Fruit fly (Drosophila melanogaster) whole organism, embryonic: ENCODE results near the gene spn-F.
A peak's percentile ranks its signal among the peaks of the same experiment; 100 is the strongest.

Experiments used
- Antp ChIP-seq: fragments of 200-800 bp; sonication (Bioruptor generic); optimal IDR thresholded peaks from 3 replicates; lab custom pipeline; 2016; ENCODE audit warnings: missing biosample characterization, missing genetic modification characterization
- Awh ChIP-seq: fragments of 200-800 bp; sonication (Bioruptor generic); IDR thresholded peaks from 2 replicates; pipeline ENCODE4, ENCODE4 v1.3.6; 2022; ENCODE audit warnings: missing biosample characterization, missing genetic modification characterization
- BEAF-32 ChIP-seq: fragments of 200-800 bp; sonication (Bioruptor generic); optimal IDR thresholded peaks from 3 replicates; lab custom pipeline; 2017; ENCODE audit warnings: missing biosample characterization, missing genetic modification characterization, mild to moderate bottlenecking, moderate library complexity, missing genetic modification reagents
- Blimp-1 ChIP-seq: fragments of 200-800 bp; sonication (Bioruptor generic); optimal IDR thresholded peaks from 3 replicates; lab custom pipeline; 2018; ENCODE audit warnings: missing biosample characterization, missing genetic modification characterization, mild to moderate bottlenecking, moderate library complexity, missing genetic modification reagents
- CG12071 ChIP-seq: fragments of 200-800 bp; sonication (Bioruptor generic); optimal IDR thresholded peaks from 3 replicates; lab custom pipeline; 2018; ENCODE audit warnings: missing biosample characterization, mild to moderate bottlenecking, missing genetic modification characterization
- CG1603 ChIP-seq: fragments of 200-800 bp; sonication (Bioruptor generic); optimal IDR thresholded peaks from 2 replicates; lab custom pipeline; 2019; ENCODE audit warnings: missing biosample characterization, mild to moderate bottlenecking, missing genetic modification characterization, moderate library complexity
- CG1647 ChIP-seq: fragments of 200-800 bp; sonication (Bioruptor generic); optimal IDR thresholded peaks from 3 replicates; lab custom pipeline; 2016; ENCODE audit warnings: missing biosample characterization, missing genetic modification characterization
- CG17186 ChIP-seq: fragments of 200-800 bp; sonication (Bioruptor generic); optimal IDR thresholded peaks from 3 replicates; lab custom pipeline; 2017; ENCODE audit warnings: missing biosample characterization, missing genetic modification reagents, missing genetic modification characterization
- CG17361 ChIP-seq: fragments of 200-800 bp; sonication (Bioruptor generic); IDR thresholded peaks from 3 replicates; pipeline ENCODE4 v1.3.6; 2022; ENCODE audit warnings: missing biosample characterization, missing genetic modification characterization
- CG17385 ChIP-seq: fragments of 200-800 bp; sonication (Bioruptor generic); optimal IDR thresholded peaks from 3 replicates; lab custom pipeline; 2018; ENCODE audit warnings: missing biosample characterization, mild to moderate bottlenecking, missing genetic modification characterization
- CG18599 ChIP-seq: fragments of 200-800 bp; sonication (Bioruptor generic); optimal IDR thresholded peaks from 3 replicates; lab custom pipeline; 2017; ENCODE audit warnings: missing biosample characterization, missing genetic modification characterization, mild to moderate bottlenecking, moderate library complexity, missing genetic modification reagents
- CG30431 ChIP-seq: fragments of 200-800 bp; sonication (Bioruptor generic); optimal IDR thresholded peaks from 2 replicates; lab custom pipeline; 2017; ENCODE audit warnings: missing biosample characterization, missing genetic modification characterization
- CG3065 ChIP-seq: fragments of 200-800 bp; sonication (Bioruptor generic); optimal IDR thresholded peaks from 2 replicates; lab custom pipeline; 2016; ENCODE audit warnings: missing biosample characterization, missing genetic modification characterization
- CG4617 ChIP-seq: fragments of 200-800 bp; sonication (Bioruptor generic); optimal IDR thresholded peaks from 3 replicates; lab custom pipeline; 2016; ENCODE audit warnings: missing biosample characterization, missing genetic modification characterization, borderline replicate concordance
- CG4820 ChIP-seq: fragments of 200-800 bp; sonication (Bioruptor generic); optimal IDR thresholded peaks from 3 replicates; lab custom pipeline; 2016; ENCODE audit warnings: missing biosample characterization, missing genetic modification characterization
- CG6254 ChIP-seq: fragments of 200-800 bp; sonication (Bioruptor generic); optimal IDR thresholded peaks from 3 replicates; lab custom pipeline; 2017; ENCODE audit warnings: mild to moderate bottlenecking, missing biosample characterization, missing genetic modification reagents, missing genetic modification characterization
- CG8089 ChIP-seq: fragments of 200-800 bp; sonication (Bioruptor generic); optimal IDR thresholded peaks from 3 replicates; lab custom pipeline; 2016; ENCODE audit warnings: missing biosample characterization, missing genetic modification characterization
- CG9727 ChIP-seq: fragments of 200-800 bp; sonication (Bioruptor generic); optimal IDR thresholded peaks from 3 replicates; lab custom pipeline; 2017; ENCODE audit warnings: missing biosample characterization, mild to moderate bottlenecking, missing genetic modification characterization
- CG9797 ChIP-seq: fragments of 200-800 bp; sonication (Bioruptor generic); optimal IDR thresholded peaks from 3 replicates; lab custom pipeline; 2018; ENCODE audit warnings: missing biosample characterization, mild to moderate bottlenecking, missing genetic modification characterization
- CG9876 ChIP-seq: fragments of 200-800 bp; sonication (Bioruptor generic); optimal IDR thresholded peaks from 2 replicates; lab custom pipeline; 2016; ENCODE audit warnings: missing biosample characterization, missing genetic modification characterization
- H15 ChIP-seq: fragments of 200-800 bp; sonication (Bioruptor generic); IDR thresholded peaks from 3 replicates; pipeline ENCODE4 v1.3.6; 2022; ENCODE audit warnings: missing biosample characterization, missing genetic modification characterization
- Hand ChIP-seq: fragments of 200-800 bp; sonication (Bioruptor generic); optimal IDR thresholded peaks from 2 replicates; lab custom pipeline; 2017; ENCODE audit warnings: mild to moderate bottlenecking, missing biosample characterization, missing genetic modification reagents, missing genetic modification characterization
- NFAT ChIP-seq: fragments of 200-800 bp; sonication (Bioruptor generic); IDR thresholded peaks from 2 replicates; pipeline ENCODE4 v1.3.6; 2022; ENCODE audit warnings: missing biosample characterization, missing genetic modification characterization
- Nf-YC ChIP-seq: fragments of 200-800 bp; optimal IDR thresholded peaks from 3 replicates; lab custom pipeline; 2019; ENCODE audit warnings: missing biosample characterization, mild to moderate bottlenecking, missing genetic modification characterization, moderate library complexity
- PHDP ChIP-seq: fragments of 200-800 bp; sonication (Bioruptor generic); optimal IDR thresholded peaks from 3 replicates; lab custom pipeline; 2018; ENCODE audit warnings: missing biosample characterization, mild to moderate bottlenecking, missing genetic modification characterization, moderate library complexity
- Scr ChIP-seq: fragments of 200-800 bp; sonication (Bioruptor generic); IDR thresholded peaks from 2 replicates; pipeline ENCODE4 v1.3.6; 2022; ENCODE audit warnings: missing biosample characterization, missing genetic modification characterization; ENCODE audit not compliant: partially characterized antibody
- Trl ChIP-seq, 3 experiments: fragments of >200 bp in 2 of 3; fragments of 200-800 bp in 1 of 3; sonication (Bioruptor generic) in 1 of 3; optimal IDR thresholded peaks; 2 replicates in 1 of 3; 3 replicates in 2 of 3; lab custom pipeline; 2016 to 2017; ENCODE audit warnings: missing biosample characterization in 1 of 3, missing genetic modification characterization in 1 of 3
- ara ChIP-seq: fragments of 200-800 bp; sonication (Bioruptor generic); IDR thresholded peaks from 2 replicates; pipeline ENCODE4 v1.3.6; 2022; ENCODE audit warnings: missing biosample characterization, missing genetic modification characterization
- ato ChIP-seq: fragments of 200-800 bp; sonication (Bioruptor generic); IDR thresholded peaks from 2 replicates; pipeline ENCODE4 v1.3.6; 2022; ENCODE audit warnings: missing biosample characterization, missing genetic modification characterization; ENCODE audit not compliant: partially characterized antibody
- btn ChIP-seq: fragments of 200-800 bp; sonication (Bioruptor generic); optimal IDR thresholded peaks from 2 replicates; lab custom pipeline; 2016; ENCODE audit warnings: missing biosample characterization, missing genetic modification characterization
- chm ChIP-seq: fragments of 200-800 bp; sonication (Bioruptor generic); IDR thresholded peaks from 2 replicates; pipeline ENCODE4 v1.3.6; 2022; ENCODE audit warnings: missing biosample characterization, missing genetic modification characterization
- chn ChIP-seq: fragments of 200-800 bp; sonication (Bioruptor generic); optimal IDR thresholded peaks from 2 replicates; lab custom pipeline; 2016; ENCODE audit warnings: missing biosample characterization, missing genetic modification characterization
- dpn ChIP-seq, 2 experiments: fragments of 200-800 bp; sonication (Bioruptor generic); optimal IDR thresholded peaks; 3 replicates each; lab custom pipeline; 2016; ENCODE audit warnings: missing biosample characterization in 2 of 2, missing genetic modification characterization in 2 of 2
- ems ChIP-seq: fragments of 200-800 bp; sonication (Bioruptor generic); optimal IDR thresholded peaks from 3 replicates; lab custom pipeline; 2016; ENCODE audit warnings: missing biosample characterization, missing genetic modification characterization
- gcm2 ChIP-seq: fragments of 200-800 bp; sonication (Bioruptor generic); optimal IDR thresholded peaks from 2 replicates; lab custom pipeline; 2016; ENCODE audit warnings: missing biosample characterization, missing genetic modification characterization
- gro ChIP-seq: fragments of 200-800 bp; sonication (Bioruptor generic); optimal IDR thresholded peaks from 2 replicates; lab custom pipeline; 2016; ENCODE audit warnings: missing biosample characterization, missing genetic modification characterization
- hth ChIP-seq: fragments of >200 bp; optimal IDR thresholded peaks from 2 replicates; lab custom pipeline; 2017; ENCODE audit warnings: inconsistent platforms
- lmd ChIP-seq: fragments of 200-800 bp; sonication (Bioruptor generic); IDR thresholded peaks from 2 replicates; pipeline ENCODE4 v1.3.6; 2022; ENCODE audit warnings: missing biosample characterization, missing genetic modification characterization
- nmo ChIP-seq: fragments of 200-800 bp; sonication (Bioruptor generic); optimal IDR thresholded peaks from 2 replicates; lab custom pipeline; 2018; ENCODE audit warnings: missing biosample characterization, mild to moderate bottlenecking, missing genetic modification characterization, moderate library complexity
- nom ChIP-seq: fragments of 200-800 bp; sonication (Bioruptor generic); optimal IDR thresholded peaks from 2 replicates; lab custom pipeline; 2017; ENCODE audit warnings: missing biosample characterization, missing genetic modification characterization, mild to moderate bottlenecking, moderate library complexity, missing genetic modification reagents
- prd ChIP-seq, 3 experiments: fragments of >200 bp in 2 of 3; fragments of 200-800 bp in 1 of 3; sonication (Bioruptor generic) in 1 of 3; optimal IDR thresholded peaks in 2 of 3; IDR thresholded peaks in 1 of 3; 2 replicates in 2 of 3; 3 replicates in 1 of 3; pipeline versions ENCODE4 v1.3.6 to Lab custom; 2017 to 2022; ENCODE audit warnings: missing biosample characterization in 1 of 3, missing genetic modification characterization in 1 of 3
- sd ChIP-seq: fragments of 200-800 bp; sonication (Bioruptor generic); optimal IDR thresholded peaks from 3 replicates; lab custom pipeline; 2018; ENCODE audit warnings: missing biosample characterization, mild to moderate bottlenecking, missing genetic modification characterization, moderate library complexity
- sim ChIP-seq: fragments of 200-800 bp; sonication (Bioruptor generic); IDR thresholded peaks from 2 replicates; pipeline ENCODE4 v1.3.6; 2022; ENCODE audit warnings: missing biosample characterization, missing genetic modification characterization
- sima ChIP-seq: fragments of 200-800 bp; sonication (Bioruptor generic); optimal IDR thresholded peaks from 2 replicates; lab custom pipeline; 2016; ENCODE audit warnings: missing biosample characterization, missing genetic modification characterization
- slou ChIP-seq: fragments of 200-800 bp; sonication (Bioruptor generic); optimal IDR thresholded peaks from 3 replicates; lab custom pipeline; 2016; ENCODE audit warnings: missing biosample characterization, missing genetic modification characterization
- sna ChIP-seq: fragments of 200-800 bp; sonication (Bioruptor generic); IDR thresholded peaks from 2 replicates; pipeline ENCODE4 v1.3.6; 2022; ENCODE audit warnings: missing biosample characterization, missing genetic modification characterization; ENCODE audit not compliant: partially characterized antibody
- stc ChIP-seq: fragments of 200-800 bp; sonication (Bioruptor generic); IDR thresholded peaks from 2 replicates; pipeline ENCODE4 v1.3.6; 2022; ENCODE audit warnings: missing biosample characterization, missing genetic modification characterization
- tna ChIP-seq: fragments of 200-800 bp; sonication (Bioruptor generic); IDR thresholded peaks from 2 replicates; pipeline ENCODE4 v1.3.6; 2022; ENCODE audit warnings: missing biosample characterization, missing genetic modification characterization; ENCODE audit not compliant: partially characterized antibody
- ttk ChIP-seq: fragments of 200-800 bp; sonication (Bioruptor generic); IDR thresholded peaks from 2 replicates; pipeline ENCODE4 v2.1.2; 2022; ENCODE audit warnings: missing biosample characterization, missing genetic modification characterization
- zf30C ChIP-seq: fragments of 200-800 bp; sonication (Bioruptor generic); optimal IDR thresholded peaks from 3 replicates; lab custom pipeline; 2018; ENCODE audit warnings: missing biosample characterization, mild to moderate bottlenecking, missing genetic modification characterization

Gene spn-F

dm6 chr3R:31215830-31216229, 39.1 kb upstream of the spn-F start, which contains the start of gene CG15561 (continued):
- TF ChIP-seq CG17186 (GFP tag; lab: Kevin White, UChicago), result peak; percentile 98
- no peak for TF ChIP-seq CG30431 (GFP tag; lab: Kevin White, UChicago)
- no peak for TF ChIP-seq sna (GFP tag; lab: Robert Waterston, UW)
- peak; percentile 18 for TF ChIP-seq ems
- TF ChIP-seq nom (GFP tag; lab: Kevin White, UChicago), result peak; percentile 43
- TF ChIP-seq Antp (GFP tag; lab: Kevin White, UChicago), result peak; percentile 26
- TF ChIP-seq CG1647 (GFP tag; lab: Kevin White, UChicago), result no peak
- no peak for TF ChIP-seq tna (GFP tag; lab: Robert Waterston, UW)
- no peak for TF ChIP-seq sim (GFP tag; lab: Robert Waterston, UW)
- TF ChIP-seq gcm2 (GFP tag; lab: Kevin White, UChicago), result no peak
- TF ChIP-seq CG8089 (GFP tag; lab: Kevin White, UChicago), result peak; percentile 29
- TF ChIP-seq CG6254 (GFP tag; lab: Kevin White, UChicago), result peak; percentile 100
- TF ChIP-seq nmo, result peak; percentile 49
- TF ChIP-seq slou (GFP tag; lab: Kevin White, UChicago), result no peak
- TF ChIP-seq stc (GFP tag; lab: Robert Waterston, UW), result no peak
- TF ChIP-seq Blimp-1 (GFP tag; lab: Kevin White, UChicago), result no peak
- TF ChIP-seq Trl (optimal IDR thresholded peaks at IDR 0.05; lab: Kevin White, UChicago), result no peak
- TF ChIP-seq Trl (GFP tag; optimal IDR thresholded peaks at IDR 0.05; lab: Kevin White, UChicago), result peak; percentile 32
- peak; percentile 1 for TF ChIP-seq CG4617 (GFP tag; lab: Kevin White, UChicago)
- no peak for TF ChIP-seq Scr
- TF ChIP-seq NFAT (GFP tag; lab: Robert Waterston, UW), result no peak
- peak; percentile 34 for TF ChIP-seq chn (GFP tag; lab: Kevin White, UChicago)
- peak; percentile 27 for TF ChIP-seq CG9876 (GFP tag; lab: Kevin White, UChicago)
- peak; percentile 38 to 67 for TF ChIP-seq dpn (GFP tag; optimal IDR thresholded peaks at IDR 0.05; lab: Kevin White, UChicago)
- TF ChIP-seq zf30C (GFP tag; lab: Kevin White, UChicago), result no peak
- peak; percentile 41 for TF ChIP-seq CG12071 (GFP tag; lab: Kevin White, UChicago)
- TF ChIP-seq ara (GFP tag; lab: Robert Waterston, UW), result no peak
- TF ChIP-seq hth (lab: Kevin White, UChicago), result no peak
- TF ChIP-seq Hand, result no peak
- peak; percentile 87 for TF ChIP-seq gro (GFP tag; lab: Kevin White, UChicago)
- peak; percentile 72 for TF ChIP-seq BEAF-32
- TF ChIP-seq H15 (GFP tag; lab: Robert Waterston, UW), result no peak
- TF ChIP-seq chm (GFP tag; lab: Robert Waterston, UW), result no peak
- TF ChIP-seq CG18599 (GFP tag; lab: Kevin White, UChicago), result no peak
- TF ChIP-seq CG4820, result no peak
- TF ChIP-seq Nf-YC (tag; lab: Kevin White, UChicago), result no peak
- no peak for TF ChIP-seq CG3065 (GFP tag; lab: Kevin White, UChicago)
- peak; percentile 37 for TF ChIP-seq CG9727
- no peak for TF ChIP-seq CG17385 (GFP tag; lab: Kevin White, UChicago)
- TF ChIP-seq CG17361 (GFP tag; lab: Robert Waterston, UW), result no peak
- TF ChIP-seq ttk, result no peak
- TF ChIP-seq PHDP (tag; lab: Kevin White, UChicago), result no peak
- TF ChIP-seq CG9797, result peak; percentile 50
- no peak for TF ChIP-seq sd (tag; lab: Kevin White, UChicago)
- no peak for TF ChIP-seq sima (GFP tag; lab: Kevin White, UChicago)
- TF ChIP-seq Awh (GFP tag; lab: Robert Waterston, UW), result no peak
- no peak for TF ChIP-seq prd (optimal IDR thresholded peaks at IDR 0.05; lab: Kevin White, UChicago)
- no peak for TF ChIP-seq prd (GFP tag; IDR thresholded peaks at IDR 0.05; lab: Robert Waterston, UW)
- TF ChIP-seq ato, result no peak
- peak; percentile 84 for TF ChIP-seq CG1603 (tag; lab: Kevin White, UChicago)
- no peak for TF ChIP-seq lmd (GFP tag; lab: Robert Waterston, UW)
- peak; percentile 50 for TF ChIP-seq btn (GFP tag; lab: Kevin White, UChicago)
